Worm (Caenorhabditis elegans): ENCODE measurements around the gene degt-1.

DNA sequence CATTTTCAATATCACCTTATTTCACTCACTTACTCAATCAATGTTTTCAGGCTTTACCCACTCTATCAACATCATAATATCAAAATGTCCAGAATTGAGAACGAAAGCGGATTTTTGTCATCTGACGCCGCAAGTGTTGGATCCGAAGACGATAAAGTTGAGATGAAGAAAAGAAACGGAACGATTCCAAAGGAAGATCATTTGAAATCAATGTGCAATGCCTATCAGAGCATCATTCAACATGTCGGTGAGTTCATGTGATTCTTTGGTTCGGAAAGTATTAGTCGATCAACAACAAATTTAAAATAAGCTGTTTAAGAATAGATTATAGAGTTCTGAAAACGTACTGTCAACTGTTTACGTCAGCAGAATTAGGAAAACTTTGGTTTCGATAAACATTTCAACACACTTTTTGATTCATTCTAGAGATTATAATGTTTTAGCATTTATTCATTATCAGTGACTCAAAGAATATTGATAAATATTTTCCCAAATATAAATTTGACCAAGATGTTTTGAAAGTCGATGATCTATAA is 24.8 kb downstream of the degt-1 start, which contains the start of gene cat-4:
- TF ChIP-seq pes-1 (GFP tag; IDR thresholded peaks at IDR 0.05): no peak
- TF ChIP-seq tbx-11 (GFP tag; IDR thresholded peaks at IDR 0.05): no peak
- TF ChIP-seq aly-1 (tag; optimal IDR thresholded peaks at IDR 0.05): no peak
- no peak for TF ChIP-seq hmbx-1 (tag; optimal IDR thresholded peaks at IDR 0.05)
- TF ChIP-seq scrt-1 (GFP tag; IDR thresholded peaks at IDR 0.05): no peak
- TF ChIP-seq ets-7 (tag; optimal IDR thresholded peaks at IDR 0.05): no peak
- TF ChIP-seq hnd-1 (tag; optimal IDR thresholded peaks at IDR 0.05): no peak
- no peak for TF ChIP-seq ceh-13 (GFP tag; optimal IDR thresholded peaks at IDR 0.05)
- TF ChIP-seq ceh-36 (tag; optimal IDR thresholded peaks at IDR 0.05): no peak
